Worm (Caenorhabditis elegans): ENCODE measurements around the gene Y22D7AL.10.

Gene Y22D7AL.10

DNA sequence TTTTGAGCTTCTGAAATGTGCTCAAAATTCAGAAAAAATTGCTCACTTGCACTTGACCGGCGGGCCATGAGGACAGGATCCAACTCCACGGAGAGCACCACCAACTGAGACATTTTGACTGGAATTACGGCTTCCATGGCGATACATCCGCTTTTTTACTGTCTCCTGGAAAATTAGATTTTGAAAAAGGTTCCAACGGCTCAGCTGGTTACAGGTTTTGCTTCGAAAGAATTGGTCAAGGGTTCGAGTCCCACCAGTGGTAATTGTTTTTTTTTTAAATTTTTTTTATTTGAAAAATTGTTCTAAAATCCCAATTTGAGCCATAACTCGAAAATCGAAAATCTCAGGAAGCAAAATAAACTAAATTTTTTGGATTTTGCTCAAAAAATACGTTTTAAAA, 43.7 kb upstream of the Y22D7AL.10 start:
- TF ChIP-seq nhr-85 (tag): peak; percentile 15
- no peak for TF ChIP-seq grh-1 (GFP tag; IDR thresholded peaks at IDR 0.05)

ce11 chrIII:1661031-1661430, 42.3 kb upstream of the Y22D7AL.10 start:
- TF ChIP-seq efl-1 (optimal IDR thresholded peaks at IDR 0.05): no peak
- peak in 1 of 2 experiments; percentile 20 for TF ChIP-seq efl-1 (GFP tag; optimal IDR thresholded peaks at IDR 0.05 in 1 of 2)
- TF ChIP-seq sptf-1 (tag; optimal IDR thresholded peaks at IDR 0.05): no peak
- peak; percentile 28 for TF ChIP-seq elt-2 (tag; optimal IDR thresholded peaks at IDR 0.05)

DNA sequence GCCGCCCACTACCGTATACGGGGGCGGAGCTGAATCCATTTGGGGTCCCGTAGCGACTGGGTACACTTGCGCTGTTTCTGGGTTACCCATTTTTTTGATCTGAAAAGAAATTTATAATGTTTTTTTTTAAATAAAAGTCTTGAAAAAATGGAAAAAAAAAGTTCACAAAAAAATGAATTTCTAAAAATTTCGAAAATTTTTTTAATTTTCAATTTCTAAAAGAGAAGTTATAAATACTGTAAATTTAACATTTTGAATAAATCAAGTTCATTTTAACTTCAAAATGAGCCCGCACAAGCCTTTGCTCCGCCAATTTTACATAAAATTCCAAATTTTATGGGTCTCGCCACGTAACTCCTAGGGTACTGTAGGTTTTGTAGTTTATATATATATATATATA, 41.0 kb upstream of the Y22D7AL.10 start, which contains the start of gene Y22D7AL.15:
Gene Y22D7AL.15, minus strand, starts transcription at position 101 of the 400 bp plus-strand sequence.
- TF ChIP-seq zag-1 (tag; optimal IDR thresholded peaks at IDR 0.05) (no peak), lin-15B (tag; optimal IDR thresholded peaks at IDR 0.05) (no peak), F16B12.6 (tag; optimal IDR thresholded peaks at IDR 0.05) (no peak), lin-13 (GFP tag; optimal IDR thresholded peaks at IDR 0.05) (no peak), vab-15 (tag; optimal IDR thresholded peaks at IDR 0.05) (no peak), mab-9 (GFP tag; IDR thresholded peaks at IDR 0.05) (no peak), hlh-4 (tag; optimal IDR thresholded peaks at IDR 0.05) (no peak), fkh-4 (tag; optimal IDR thresholded peaks at IDR 0.05; ENCODE audit: borderline replicate concordance) (no peak)

DNA sequence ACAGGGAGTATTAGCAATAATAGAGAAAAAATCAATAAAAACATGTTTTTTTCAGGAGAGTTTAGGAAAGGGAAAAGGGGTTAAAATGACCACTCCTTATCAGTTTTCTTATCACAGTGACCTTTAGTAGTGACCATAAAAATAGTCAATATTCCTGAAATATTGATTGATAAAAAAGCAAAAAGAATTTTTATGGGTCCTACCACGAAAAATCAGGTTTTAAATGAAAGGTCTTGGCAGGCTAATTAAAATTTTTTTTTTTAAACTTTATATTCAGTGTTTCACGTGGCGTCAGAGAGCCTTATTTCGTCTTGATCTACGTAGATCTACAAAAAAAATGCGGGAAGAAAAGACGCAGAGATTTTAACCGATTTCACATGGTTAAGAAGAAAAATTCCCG, 38.7 kb upstream of the Y22D7AL.10 start, which contains the start of gene cht-4:
Gene cht-4, minus strand, starts transcription at position 101 of the 400 bp plus-strand sequence.
- TF ChIP-seq pag-3 (tag; optimal IDR thresholded peaks at IDR 0.05; ENCODE audit: borderline replicate concordance, insufficient read depth) (no peak), pax-3 (tag; optimal IDR thresholded peaks at IDR 0.05) (no peak), swsn-7 (tag; optimal IDR thresholded peaks at IDR 0.05) (no peak), Y116A8C.19 (tag; optimal IDR thresholded peaks at IDR 0.05; ENCODE audit: borderline replicate concordance) (no peak), lsy-2 (tag; optimal IDR thresholded peaks at IDR 0.05) (no peak), ztf-11 (tag; optimal IDR thresholded peaks at IDR 0.05) (no peak), dsc-1 (tag; optimal IDR thresholded peaks at IDR 0.05) (no peak), nhr-47 (tag; optimal IDR thresholded peaks at IDR 0.05) (no peak), nhr-12 (tag; optimal IDR thresholded peaks at IDR 0.05) (no peak), F16B12.6 (tag; optimal IDR thresholded peaks at IDR 0.05) (no peak), nhr-84 (tag; optimal IDR thresholded peaks at IDR 0.05) (no peak), unc-62 (GFP tag; optimal IDR thresholded peaks at IDR 0.05) (no peak), nhr-28 (tag; optimal IDR thresholded peaks at IDR 0.05) (no peak), unc-30 (tag; optimal IDR thresholded peaks at IDR 0.05) (no peak), egl-27 (tag; optimal IDR thresholded peaks at IDR 0.05) (no peak)

DNA sequence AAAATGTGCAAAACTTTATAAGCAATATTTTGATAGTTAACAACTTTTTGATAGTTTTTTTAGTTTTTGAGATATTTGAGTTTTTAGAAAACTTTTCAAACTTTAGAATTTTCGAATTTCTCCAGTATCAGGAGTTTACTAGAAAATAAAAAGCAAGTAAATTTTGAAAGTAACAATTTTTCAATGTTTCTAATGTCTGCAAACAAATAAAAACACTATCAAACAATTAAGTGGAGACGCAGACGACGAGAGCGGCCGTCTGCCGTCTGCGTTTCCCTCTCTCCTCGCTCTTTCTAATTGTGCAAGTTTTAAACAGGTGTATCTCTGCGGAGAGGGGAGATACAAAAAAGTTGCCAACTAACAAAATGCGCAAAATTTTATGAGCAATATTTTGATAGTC, 34.2 kb upstream of the Y22D7AL.10 start:
- TF ChIP-seq efl-1 (optimal IDR thresholded peaks at IDR 0.05) (no peak), efl-1 (GFP tag; optimal IDR thresholded peaks at IDR 0.05 in 1 of 2) (peak in 1 of 2 experiments; percentile 52), fkh-10 (GFP tag; optimal IDR thresholded peaks at IDR 0.05) (no peak), C16A3.4 (tag; optimal IDR thresholded peaks at IDR 0.05) (no peak), C34B4.2 (tag; optimal IDR thresholded peaks at IDR 0.05) (no peak)

DNA sequence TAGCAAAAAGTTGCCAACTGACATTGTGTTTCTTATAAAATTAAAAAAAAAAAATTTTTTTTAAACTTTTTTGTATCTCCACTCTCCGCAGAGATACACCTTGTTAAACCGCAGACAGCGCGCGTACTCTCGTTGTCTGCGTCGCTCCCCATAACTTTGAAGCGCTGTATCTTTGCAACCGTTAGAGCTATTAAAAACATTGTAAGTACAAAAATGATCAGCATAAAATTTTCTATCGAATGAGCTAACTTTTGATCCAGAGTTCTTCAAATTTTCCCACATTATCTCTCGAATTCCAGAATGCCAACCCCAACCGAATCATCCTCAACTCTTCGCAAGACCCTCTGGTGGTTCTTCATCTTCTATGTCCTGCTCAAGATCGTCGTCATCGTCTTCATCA, 33.5 kb upstream of the Y22D7AL.10 start, which contains the start of gene Y22D7AL.1:
Gene Y22D7AL.1, plus strand, starts transcription at position 301 of the 400 bp plus-strand sequence.
- TF ChIP-seq skn-1 (tag; optimal IDR thresholded peaks at IDR 0.05) (no peak), hlh-17 (GFP tag; optimal IDR thresholded peaks at IDR 0.05; ENCODE audit: borderline replicate concordance) (no peak), nhr-77 (tag; optimal IDR thresholded peaks at IDR 0.05) (no peak), Y116A8C.19 (tag; optimal IDR thresholded peaks at IDR 0.05; ENCODE audit: borderline replicate concordance) (no peak), ama-1 (optimal IDR thresholded peaks at IDR 0.05) (no peak), grh-1 (GFP tag; IDR thresholded peaks at IDR 0.05) (no peak)
